Fruit fly (Drosophila melanogaster) whole organism, embryonic: ENCODE results near the gene CG13124.
A peak's percentile ranks its signal among the peaks of the same experiment; 100 is the strongest.

Experiments used
- CG13424 ChIP-seq: fragments of 200-800 bp; sonication (Bioruptor generic); optimal IDR thresholded peaks from 2 replicates; lab custom pipeline; 2019; ENCODE audit warnings: missing biosample characterization, mild to moderate bottlenecking, missing genetic modification characterization, moderate library complexity
- CG4404 ChIP-seq: fragments of 200-800 bp; sonication (Bioruptor generic); IDR thresholded peaks from 2 replicates; pipeline ENCODE4 v1.3.6; 2022; ENCODE audit warnings: missing biosample characterization, missing genetic modification characterization
- CG8359 ChIP-seq: fragments of 200-800 bp; sonication (Bioruptor generic); optimal IDR thresholded peaks from 2 replicates; lab custom pipeline; 2017; ENCODE audit warnings: missing biosample characterization, mild to moderate bottlenecking, missing genetic modification characterization, borderline replicate concordance
- fd96Cb ChIP-seq: fragments of 200-800 bp; sonication (Bioruptor generic); optimal IDR thresholded peaks from 2 replicates; lab custom pipeline; 2018; ENCODE audit warnings: missing biosample characterization, mild to moderate bottlenecking, missing genetic modification characterization, moderate library complexity
- mirr ChIP-seq: fragments of 200-800 bp; sonication (Bioruptor generic); optimal IDR thresholded peaks from 3 replicates; lab custom pipeline; 2018; ENCODE audit warnings: missing biosample characterization, mild to moderate bottlenecking, missing genetic modification characterization

DNA sequence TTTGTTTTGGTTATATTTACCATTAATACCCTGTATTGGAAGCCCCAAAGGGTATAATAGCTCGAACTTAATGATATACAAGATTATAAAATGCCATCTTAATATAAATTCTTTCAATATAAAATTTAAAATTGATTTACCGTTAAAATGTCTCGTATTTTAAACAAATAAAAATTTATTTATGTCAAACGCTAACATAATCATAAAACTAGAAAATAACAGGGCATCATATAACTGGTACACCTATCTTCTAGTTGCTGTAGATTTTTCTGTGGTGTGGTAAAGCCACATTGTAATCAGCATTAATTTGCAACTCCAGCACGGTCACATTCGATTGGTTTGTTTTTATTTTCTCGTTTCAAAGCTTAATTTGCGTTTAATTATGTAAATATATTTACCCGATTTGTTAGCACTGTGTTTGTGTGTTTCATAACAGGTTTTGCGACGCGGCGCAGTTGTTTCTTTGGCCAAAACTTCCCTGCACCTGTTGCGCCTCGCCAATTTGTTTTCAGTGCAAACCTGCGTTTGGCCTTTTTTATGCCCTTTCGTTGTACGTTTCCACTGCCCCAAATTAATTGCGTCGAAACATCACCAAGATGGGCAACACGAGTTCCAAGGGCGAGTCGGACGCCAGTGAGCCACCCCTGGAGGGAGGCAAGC is 48.7 kb upstream of the CG13124 start, which contains the start of the genes CG4658 and CG5846:
- peak; percentile 45 for TF ChIP-seq mirr (GFP tag; lab: Kevin White, UChicago)
- TF ChIP-seq CG13424 (tag; lab: Kevin White, UChicago) = peak; percentile 94
- peak; percentile 95 for TF ChIP-seq fd96Cb
- TF ChIP-seq CG4404 (GFP tag; lab: Robert Waterston, UW) = peak; percentile 91
- TF ChIP-seq CG8359 (GFP tag; lab: Kevin White, UChicago) = peak; percentile 67
